Fruit fly (Drosophila melanogaster) whole organism, adult: ENCODE measurements around the gene Vha100-4.

Experiments
- CG11617 ChIP-seq: fragments of 200-800 bp; sonication (Bioruptor generic); optimal IDR thresholded peaks from 2 replicates; lab custom pipeline; 2017; ENCODE audit warnings: mild to moderate bottlenecking, missing biosample characterization, missing genetic modification reagents, missing genetic modification characterization
- CG12768 ChIP-seq: fragments of 200-800 bp; sonication (Bioruptor generic); optimal IDR thresholded peaks from 2 replicates; lab custom pipeline; 2017; ENCODE audit warnings: missing biosample characterization, missing genetic modification characterization, mild to moderate bottlenecking, moderate library complexity, missing genetic modification reagents
- CG14711 ChIP-seq: fragments of 200-800 bp; sonication (Bioruptor generic); optimal IDR thresholded peaks from 2 replicates; lab custom pipeline; 2018; ENCODE audit warnings: missing biosample characterization, mild to moderate bottlenecking, missing genetic modification characterization, moderate library complexity
- CG33017 ChIP-seq: fragments of 200-800 bp; sonication (Bioruptor generic); optimal IDR thresholded peaks from 2 replicates; lab custom pipeline; 2018; ENCODE audit warnings: missing biosample characterization, mild to moderate bottlenecking, missing genetic modification characterization, moderate library complexity
- CG7101 ChIP-seq: fragments of 200-800 bp; sonication (Bioruptor generic); optimal IDR thresholded peaks from 2 replicates; lab custom pipeline; 2018; ENCODE audit warnings: missing biosample characterization, mild to moderate bottlenecking, missing genetic modification characterization, moderate library complexity
- Hr96 ChIP-seq: fragments of 200-800 bp; sonication (Bioruptor generic); optimal IDR thresholded peaks from 2 replicates; lab custom pipeline; 2016; ENCODE audit warnings: missing biosample characterization, missing genetic modification characterization
- Mnt ChIP-seq: fragments of 200-800 bp; sonication (Bioruptor generic); optimal IDR thresholded peaks from 2 replicates; lab custom pipeline; 2016; ENCODE audit warnings: missing biosample characterization, mild to moderate bottlenecking, missing genetic modification characterization
- bab1 ChIP-seq: fragments of 200-800 bp; sonication (Bioruptor generic); optimal IDR thresholded peaks from 3 replicates; lab custom pipeline; 2019; ENCODE audit warnings: missing biosample characterization, mild to moderate bottlenecking, missing genetic modification characterization, moderate library complexity
- cic ChIP-seq: fragments of 200-800 bp; sonication (Bioruptor generic); optimal IDR thresholded peaks from 2 replicates; lab custom pipeline; 2017; ENCODE audit warnings: missing biosample characterization, mild to moderate bottlenecking, missing genetic modification characterization, moderate library complexity
- kay ChIP-seq: fragments of 200-800 bp; sonication (Bioruptor generic); peaks from one replicate; lab custom pipeline; 2016; ENCODE audit warnings: missing biosample characterization, missing genetic modification characterization, borderline replicate concordance
- ovo ChIP-seq: fragments of 200-800 bp; sonication (Bioruptor generic); optimal IDR thresholded peaks from 2 replicates; lab custom pipeline; 2016; ENCODE audit warnings: missing biosample characterization, missing genetic modification characterization
- pad ChIP-seq: fragments of 200-800 bp; sonication (Bioruptor generic); optimal IDR thresholded peaks from 3 replicates; lab custom pipeline; 2017; ENCODE audit warnings: missing biosample characterization, missing genetic modification characterization, mild to moderate bottlenecking, moderate library complexity, missing genetic modification reagents
- tj ChIP-seq: fragments of 200-800 bp; sonication (Bioruptor generic); optimal IDR thresholded peaks from 3 replicates; lab custom pipeline; 2017; ENCODE audit warnings: missing biosample characterization, mild to moderate bottlenecking, missing genetic modification characterization, moderate library complexity

- peak; percentile 29 for TF ChIP-seq CG12768 (GFP tag; lab: Kevin White, UChicago)
- peak; percentile 52 for TF ChIP-seq CG11617 (GFP tag; lab: Kevin White, UChicago)
- TF ChIP-seq bab1 (GFP tag; lab: Kevin White, UChicago): no peak
- TF ChIP-seq CG33017 (tag; lab: Kevin White, UChicago): no peak
- TF ChIP-seq ovo: peak; percentile 30
- TF ChIP-seq CG7101 (tag; lab: Kevin White, UChicago): peak; percentile 11
- no peak for TF ChIP-seq kay (GFP tag; lab: Kevin White, UChicago)
- no peak for TF ChIP-seq cic (GFP tag; lab: Kevin White, UChicago)
- TF ChIP-seq Hr96 (GFP tag; lab: Kevin White, UChicago): peak; percentile 66
- peak; percentile 73 for TF ChIP-seq CG14711 (tag; lab: Kevin White, UChicago)
- peak; percentile 40 for TF ChIP-seq tj (GFP tag; lab: Kevin White, UChicago)
- peak; percentile 51 for TF ChIP-seq Mnt (GFP tag; lab: Kevin White, UChicago)
- peak; percentile 35 for TF ChIP-seq pad (GFP tag; lab: Kevin White, UChicago)
Measured at dm6 chr3R:18412279-18413214, 22.9 kb upstream of the Vha100-4 start, which contains the start of gene CG31122.
